Worm (Caenorhabditis elegans) whole organism, young adult: ENCODE data around the gene metl-1.
A peak's percentile ranks its signal among the peaks of the same experiment; 100 is the strongest.

Experiments
- B0261.1 ChIP-seq: sonication (generic microtip); optimal IDR thresholded peaks from 2 replicates; lab custom pipeline; 2016; ENCODE audit warnings: mild to moderate bottlenecking, missing genetic modification characterization, moderate library complexity, missing compliant biosample characterization
- nhr-80 ChIP-seq: sonication (generic microtip); optimal IDR thresholded peaks from 2 replicates; lab custom pipeline; 2016; ENCODE audit warnings: missing genetic modification characterization, missing compliant biosample characterization
- pbrm-1 ChIP-seq: fragments of 200-800 bp; sonication (Bioruptor generic); IDR thresholded peaks from 2 replicates; pipeline ENCODE4 v1.3.6; 2022; ENCODE audit warnings: missing genetic modification reagents, missing genetic modification characterization, missing compliant biosample characterization

metl-1 gene

DNA sequence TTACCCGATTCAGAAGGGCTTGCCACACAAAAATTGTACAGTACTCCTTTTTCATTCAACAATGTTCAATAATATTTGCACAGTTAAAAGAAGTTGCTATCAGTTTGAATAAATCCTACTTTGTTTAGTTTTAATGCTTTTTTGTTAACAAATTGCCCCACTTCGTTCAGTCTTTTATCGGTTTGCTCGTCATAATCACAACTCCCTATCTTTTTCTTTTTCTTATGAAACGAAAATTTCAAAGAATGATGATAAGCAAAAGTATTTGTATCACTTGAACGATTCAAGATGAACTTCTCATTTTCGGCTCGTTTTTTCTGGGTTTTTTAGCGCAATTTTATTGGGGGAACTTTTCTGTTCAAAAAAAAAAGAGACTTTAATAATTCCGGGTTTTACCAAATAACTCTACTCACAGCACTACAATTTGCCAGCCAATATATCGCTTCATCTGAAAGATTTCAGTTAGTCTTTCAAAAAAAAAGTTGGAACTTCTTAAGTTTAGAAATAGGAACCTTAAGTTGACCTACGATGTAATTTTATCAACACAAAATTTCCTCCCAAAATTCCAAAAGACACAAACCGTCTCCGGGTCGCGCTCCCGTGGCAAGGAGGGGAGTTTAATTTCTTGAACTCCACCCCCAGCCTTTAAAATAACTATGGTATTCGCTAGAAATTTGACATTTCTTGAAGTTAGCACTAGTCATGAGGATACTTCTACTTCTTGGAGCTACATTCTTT is 48.6 kb downstream of the metl-1 start, which contains the start of gene C05D12.3:
C05D12.3 (plus strand) TSS at position 688 of the 738 bp plus-strand sequence.
- TF ChIP-seq B0261.1 (no peak), nhr-80 (tag; lab: Kevin White, UChicago) (peak; percentile 33)

DNA sequence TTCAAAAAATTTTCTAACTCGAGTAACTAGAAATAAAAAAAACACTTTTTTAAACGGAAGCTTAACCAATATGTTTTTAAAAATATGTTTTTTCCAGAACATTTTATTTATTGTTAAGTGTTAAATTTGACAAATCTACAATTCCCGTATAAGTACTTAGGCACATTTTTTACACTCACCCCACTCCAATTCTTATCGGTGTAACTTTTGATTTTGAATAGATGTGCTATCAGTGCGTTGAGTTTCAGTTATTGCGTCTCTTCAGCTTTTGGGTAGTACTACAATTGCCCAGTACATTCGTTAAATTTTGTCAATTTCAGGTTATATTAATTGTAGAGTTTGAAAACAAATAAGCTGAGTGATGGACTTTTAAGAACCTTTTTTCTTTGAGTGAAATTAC is 49.3 kb downstream of the metl-1 start:
- TF ChIP-seq pbrm-1 (GFP tag; lab: Robert Waterston, UW), result no peak
